Fruit fly (Drosophila melanogaster): ENCODE results near the gene wntD.

wntD gene

dm6 chr3R:13319170-13319569, 26.2 kb upstream of the wntD start, which contains the start of gene CG45080:
CG45080 (minus strand) TSS chr3R:13319270.
- TF ChIP-seq CG11456 (GFP tag; IDR thresholded peaks at IDR 0.05) (0 out of 3 replicates have a peak, but pooled peaks have one; percentile 13), PHDP (tag; optimal IDR thresholded peaks at IDR 0.05) (no peak)

- TF ChIP-seq Doc3 (GFP tag; IDR thresholded peaks at IDR 0.05; ENCODE audit: partially characterized antibody) = no peak
Observed at dm6 chr3R:13313088-13313487, 20.1 kb upstream of the wntD start, which contains the start of gene CG44142. CG44142 (minus strand) TSS chr3R:13313188.

- TF ChIP-seq CG42726 (GFP tag; IDR thresholded peaks at IDR 0.05; ENCODE audit: partially characterized antibody) = peak; percentile 13; the same call in 1 of the 2 replicates
- TF ChIP-seq ftz-f1 (GFP tag; optimal IDR thresholded peaks at IDR 0.05) = peak; percentile 8
- TF ChIP-seq lilli (GFP tag; optimal IDR thresholded peaks at IDR 0.05) = no peak
- TF ChIP-seq CG13624 (GFP tag; optimal IDR thresholded peaks at IDR 0.05) = no peak
- TF ChIP-seq D19A (tag; optimal IDR thresholded peaks at IDR 0.05) = no peak
- peak; percentile 14 for TF ChIP-seq Sin3A (optimal IDR thresholded peaks at IDR 0.05)
- TF ChIP-seq Hr3 (GFP tag; optimal IDR thresholded peaks at IDR 0.05) = no peak
- peak; percentile 62 for TF ChIP-seq Sry-δ (GFP tag; optimal IDR thresholded peaks at IDR 0.05)
- TF ChIP-seq trem (tag; optimal IDR thresholded peaks at IDR 0.05) = peak; percentile 45
- TF ChIP-seq Med (GFP tag) = peak; percentile 55
- peak; percentile 47 for TF ChIP-seq pita (GFP tag; optimal IDR thresholded peaks at IDR 0.05)
- peak; percentile 52 for TF ChIP-seq MESR4 (GFP tag; optimal IDR thresholded peaks at IDR 0.05)
- TF ChIP-seq CG12659 (GFP tag; optimal IDR thresholded peaks at IDR 0.05) = peak; percentile 61
- TF ChIP-seq CG18011 (GFP tag; optimal IDR thresholded peaks at IDR 0.05) = peak; percentile 11
- peak; percentile 80 for TF ChIP-seq CG1603 (tag; optimal IDR thresholded peaks at IDR 0.05)
- peak; percentile 48 for TF ChIP-seq CG33213 (GFP tag; optimal IDR thresholded peaks at IDR 0.05)
- TF ChIP-seq grn (GFP tag; optimal IDR thresholded peaks at IDR 0.05) = peak; percentile 19
- TF ChIP-seq CG2116 (GFP tag; optimal IDR thresholded peaks at IDR 0.05) = peak; percentile 42
- TF ChIP-seq vnd (GFP tag; IDR thresholded peaks at IDR 0.05; ENCODE audit: partially characterized antibody) = 0 out of 3 replicates have a peak, but pooled peaks have one; percentile 35
- TF ChIP-seq nau (GFP tag; optimal IDR thresholded peaks at IDR 0.05) = no peak
- TF ChIP-seq Ets97D (GFP tag; optimal IDR thresholded peaks at IDR 0.05) = peak; percentile 68
- TF ChIP-seq sna (GFP tag; IDR thresholded peaks at IDR 0.05; ENCODE audit: partially characterized antibody) = no peak
- TF ChIP-seq zen (tag; optimal IDR thresholded peaks at IDR 0.05) = peak; percentile 23
- TF ChIP-seq CG7928 (GFP tag; optimal IDR thresholded peaks at IDR 0.05) = peak; percentile 2
- TF ChIP-seq CoRest (tag; optimal IDR thresholded peaks at IDR 0.05) = no peak
- peak; percentile 93 for TF ChIP-seq pzg (GFP tag; optimal IDR thresholded peaks at IDR 0.05)
- TF ChIP-seq YL-1 (GFP tag; optimal IDR thresholded peaks at IDR 0.05) = peak; percentile 22
- peak; percentile 65 for TF ChIP-seq HmgZ (tag; optimal IDR thresholded peaks at IDR 0.05)
- TF ChIP-seq Pdp1 (GFP tag; optimal IDR thresholded peaks at IDR 0.05) = peak in 1 of 2 experiments; percentile 39
- no peak for TF ChIP-seq CG6813 (GFP tag; optimal IDR thresholded peaks at IDR 0.05)
- TF ChIP-seq NfI (GFP tag; optimal IDR thresholded peaks at IDR 0.05) = no peak
- peak; percentile 79 for TF ChIP-seq CG9797 (GFP tag; optimal IDR thresholded peaks at IDR 0.05)
- no peak for TF ChIP-seq bowl (GFP tag; IDR thresholded peaks at IDR 0.05)
- no peak for TF ChIP-seq az2 (GFP tag; optimal IDR thresholded peaks at IDR 0.05)
- TF ChIP-seq CG3065 (GFP tag; optimal IDR thresholded peaks at IDR 0.05) = no peak
- peak; percentile 48 for TF ChIP-seq nmo (GFP tag; optimal IDR thresholded peaks at IDR 0.05)
- peak; percentile 55 for TF ChIP-seq HmgD (GFP tag; optimal IDR thresholded peaks at IDR 0.05)
- peak; percentile 44 for TF ChIP-seq BEAF-32 (GFP tag; optimal IDR thresholded peaks at IDR 0.05)
- peak; percentile 3 for TF ChIP-seq oc (tag; optimal IDR thresholded peaks at IDR 0.05)
- peak; percentile 29; the same call in 1 of the 3 replicates for TF ChIP-seq CG16813 (GFP tag; IDR thresholded peaks at IDR 0.05; ENCODE audit: partially characterized antibody)
- TF ChIP-seq CG4617 (GFP tag; optimal IDR thresholded peaks at IDR 0.05; ENCODE audit: borderline replicate concordance) = peak; percentile 82
Observed at dm6 chr3R:13309133-13309711, 16.2 kb upstream of the wntD start.
